Fruit fly (Drosophila melanogaster): ENCODE data around the gene CG5966.
A peak's percentile ranks its signal among the peaks of the same experiment; 100 is the strongest.

DNA sequence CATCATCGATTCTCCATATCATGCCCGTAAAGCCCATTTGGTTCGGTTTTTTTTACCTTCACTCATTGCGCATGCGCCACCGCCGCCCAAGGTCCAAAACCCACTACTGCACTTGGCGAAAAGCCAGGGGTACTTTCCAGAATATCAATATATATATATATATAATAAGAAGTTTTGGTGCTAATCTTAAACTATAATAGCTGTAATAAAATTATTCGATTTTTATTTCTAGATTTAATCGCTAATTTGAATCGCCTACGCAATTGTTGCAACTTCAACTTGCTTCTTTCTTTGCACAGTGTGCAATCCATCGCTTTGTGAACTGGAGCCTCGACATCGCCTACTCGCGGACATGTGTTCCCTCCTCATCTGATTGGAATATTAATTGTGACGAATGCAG lies 15.2 kb downstream of the CG5966 start:
- no peak for TF ChIP-seq CG4496 (GFP tag; IDR thresholded peaks at IDR 0.05)
- TF ChIP-seq CG8301 (tag; optimal IDR thresholded peaks at IDR 0.05) = peak; percentile 11
- 0 out of 3 replicates have a peak, but pooled peaks have one; percentile 11 for TF ChIP-seq fd96Ca (GFP tag; IDR thresholded peaks at IDR 0.05)
- peak; percentile 33 for TF ChIP-seq CG34367 (tag; optimal IDR thresholded peaks at IDR 0.05)
- no peak for TF ChIP-seq CG10348 (GFP tag; IDR thresholded peaks at IDR 0.05)

Measured in whole organism, pupa.